Fruit fly (Drosophila melanogaster) whole organism, embryonic: ENCODE results near the gene frma.

Experiments
- Abd-B ChIP-seq: fragments of 200-800 bp; sonication (Bioruptor generic); optimal IDR thresholded peaks from 2 replicates; lab custom pipeline; 2018; ENCODE audit warnings: missing biosample characterization, mild to moderate bottlenecking, missing genetic modification characterization, moderate library complexity
- Ada2b ChIP-seq: fragments of 200-800 bp; sonication (Bioruptor generic); IDR thresholded peaks from 2 replicates; pipeline ENCODE4 v1.3.6; 2022; ENCODE audit warnings: missing biosample characterization, missing genetic modification characterization
- Atf6 ChIP-seq: fragments of 200-800 bp; sonication (Bioruptor generic); IDR thresholded peaks from 2 replicates; pipeline ENCODE4 v1.3.6; 2022; ENCODE audit warnings: missing biosample characterization, missing genetic modification characterization
- CG10267 ChIP-seq: fragments of 200-800 bp; sonication (Bioruptor generic); optimal IDR thresholded peaks from 2 replicates; lab custom pipeline; 2018; ENCODE audit warnings: missing biosample characterization, mild to moderate bottlenecking, missing genetic modification characterization, moderate library complexity
- CG10366 ChIP-seq: fragments of 200-800 bp; sonication (Bioruptor generic); IDR thresholded peaks from 2 replicates; pipeline ENCODE4 v1.3.6; 2022; ENCODE audit warnings: missing biosample characterization, missing genetic modification characterization
- CG10565 ChIP-seq: fragments of 200-800 bp; sonication (Bioruptor generic); optimal IDR thresholded peaks from 3 replicates; lab custom pipeline; 2016; ENCODE audit warnings: missing biosample characterization, mild to moderate bottlenecking, missing genetic modification characterization
- CG12155 ChIP-seq: fragments of 200-800 bp; sonication (Bioruptor generic); optimal IDR thresholded peaks from 3 replicates; lab custom pipeline; 2016; ENCODE audit warnings: missing biosample characterization, missing genetic modification characterization
- CG12236 ChIP-seq: fragments of 200-800 bp; sonication (Bioruptor generic); optimal IDR thresholded peaks from 2 replicates; lab custom pipeline; 2016; ENCODE audit warnings: missing biosample characterization, missing genetic modification characterization
- CG12391 ChIP-seq: fragments of 200-800 bp; sonication (Bioruptor generic); optimal IDR thresholded peaks from 3 replicates; lab custom pipeline; 2018; ENCODE audit warnings: missing biosample characterization, mild to moderate bottlenecking, missing genetic modification characterization, moderate library complexity
- CG17829 ChIP-seq: fragments of 200-800 bp; optimal IDR thresholded peaks from 2 replicates; lab custom pipeline; 2019; ENCODE audit warnings: missing biosample characterization, mild to moderate bottlenecking, missing genetic modification characterization, moderate library complexity
- CG2199 ChIP-seq: fragments of 200-800 bp; sonication (Bioruptor generic); IDR thresholded peaks from 3 replicates; pipeline ENCODE4 v1.3.6; 2022; ENCODE audit warnings: missing biosample characterization, missing genetic modification characterization
- CG2202 ChIP-seq: fragments of 200-800 bp; sonication (Bioruptor generic); optimal IDR thresholded peaks from 2 replicates; lab custom pipeline; 2018; ENCODE audit warnings: missing biosample characterization, mild to moderate bottlenecking, missing genetic modification characterization
- CG31441 ChIP-seq: fragments of 200-800 bp; sonication (Bioruptor generic); IDR thresholded peaks from 2 replicates; pipeline ENCODE4 v1.3.6; 2022; ENCODE audit warnings: missing biosample characterization, missing genetic modification characterization
- CG33213 ChIP-seq: fragments of 200-800 bp; sonication (Bioruptor generic); optimal IDR thresholded peaks from 3 replicates; lab custom pipeline; 2016; ENCODE audit warnings: missing biosample characterization, missing genetic modification characterization
- CG4854 ChIP-seq: fragments of 200-800 bp; sonication (Bioruptor generic); optimal IDR thresholded peaks from 2 replicates; lab custom pipeline; 2016; ENCODE audit warnings: missing biosample characterization, missing genetic modification characterization, inconsistent platforms
- CG5180 ChIP-seq: fragments of 200-800 bp; sonication (Bioruptor generic); optimal IDR thresholded peaks from 3 replicates; lab custom pipeline; 2017; ENCODE audit warnings: missing biosample characterization, missing genetic modification characterization, mild to moderate bottlenecking, moderate library complexity, missing genetic modification reagents
- CG5953 ChIP-seq: fragments of 200-800 bp; sonication (Bioruptor generic); IDR thresholded peaks from 2 replicates; pipeline ENCODE4 v1.3.6; 2022; ENCODE audit warnings: missing biosample characterization, missing genetic modification characterization
- CG6254 ChIP-seq: fragments of 200-800 bp; sonication (Bioruptor generic); optimal IDR thresholded peaks from 3 replicates; lab custom pipeline; 2017; ENCODE audit warnings: mild to moderate bottlenecking, missing biosample characterization, missing genetic modification reagents, missing genetic modification characterization
- CG8281 ChIP-seq: fragments of 200-800 bp; sonication (Bioruptor generic); optimal IDR thresholded peaks from 2 replicates; lab custom pipeline; 2018; ENCODE audit warnings: missing biosample characterization, mild to moderate bottlenecking, missing genetic modification characterization, moderate library complexity
- CG9817 ChIP-seq: fragments of 200-800 bp; sonication (Bioruptor generic); optimal IDR thresholded peaks from 2 replicates; lab custom pipeline; 2018; ENCODE audit warnings: missing biosample characterization, mild to moderate bottlenecking, missing genetic modification characterization, moderate library complexity
- CkIIα-i1 ChIP-seq: fragments of 200-800 bp; sonication (Bioruptor generic); IDR thresholded peaks from 2 replicates; pipeline ENCODE4 v1.3.6; 2022; ENCODE audit warnings: missing biosample characterization, missing genetic modification characterization
- Dip2 ChIP-seq: fragments of 200-800 bp; sonication (Bioruptor generic); IDR thresholded peaks from 2 replicates; pipeline ENCODE4 v1.3.6; 2022; ENCODE audit warnings: missing biosample characterization, missing genetic modification characterization
- Jarid2 ChIP-seq: fragments of 200-800 bp; sonication (Bioruptor generic); optimal IDR thresholded peaks from 3 replicates; lab custom pipeline; 2017; ENCODE audit warnings: mild to moderate bottlenecking, missing biosample characterization, missing genetic modification reagents, missing genetic modification characterization
- Kr ChIP-seq: fragments of 200-800 bp; sonication (Bioruptor generic); optimal IDR thresholded peaks from 2 replicates; lab custom pipeline; 2017; ENCODE audit warnings: missing biosample characterization, mild to moderate bottlenecking, missing genetic modification characterization
- Lpt ChIP-seq: fragments of >200 bp; optimal IDR thresholded peaks from 2 replicates; lab custom pipeline; 2018; ENCODE audit warnings: missing biosample characterization, missing genetic modification characterization
- MTF-1 ChIP-seq: fragments of 200-800 bp; sonication (Bioruptor generic); optimal IDR thresholded peaks from 2 replicates; lab custom pipeline; 2018; ENCODE audit warnings: missing biosample characterization, mild to moderate bottlenecking, missing genetic modification characterization, borderline replicate concordance
- Mrtf ChIP-seq: fragments of 200-800 bp; sonication (Bioruptor generic); IDR thresholded peaks from 3 replicates; pipeline ENCODE4 v1.3.6; 2022; ENCODE audit warnings: missing biosample characterization, missing genetic modification characterization
- Pdp1 ChIP-seq, 2 experiments: fragments of 200-800 bp; sonication (Bioruptor generic); optimal IDR thresholded peaks; 3 replicates each; lab custom pipeline; 2016; ENCODE audit warnings: missing biosample characterization in 2 of 2, missing genetic modification characterization in 2 of 2, mild to moderate bottlenecking in 1 of 2, moderate library complexity in 1 of 2
- Ssrp ChIP-seq: fragments of 200-800 bp; sonication (Bioruptor generic); optimal IDR thresholded peaks from 2 replicates; lab custom pipeline; 2018; ENCODE audit warnings: missing biosample characterization, mild to moderate bottlenecking, missing genetic modification characterization, moderate library complexity
- cas ChIP-seq: fragments of 200-800 bp; sonication (Bioruptor generic); IDR thresholded peaks from 2 replicates; pipeline ENCODE4 v1.3.6; 2022; ENCODE audit warnings: missing biosample characterization, missing genetic modification characterization
- chinmo ChIP-seq: fragments of 200-800 bp; sonication (Bioruptor generic); IDR thresholded peaks from 4 replicates; pipeline ENCODE4 v1.3.6; 2022; ENCODE audit warnings: missing biosample characterization, missing genetic modification characterization; ENCODE audit not compliant: partially characterized antibody
- en ChIP-seq: fragments of 200-800 bp; sonication (Bioruptor generic); optimal IDR thresholded peaks from 2 replicates; lab custom pipeline; 2016; ENCODE audit warnings: missing biosample characterization, missing genetic modification characterization
- grn ChIP-seq: fragments of 200-800 bp; sonication (Bioruptor generic); optimal IDR thresholded peaks from 3 replicates; lab custom pipeline; 2017; ENCODE audit warnings: missing biosample characterization, missing genetic modification characterization
- luna ChIP-seq: fragments of 200-800 bp; sonication (Bioruptor generic); optimal IDR thresholded peaks from 2 replicates; lab custom pipeline; 2016; ENCODE audit warnings: missing biosample characterization, missing genetic modification characterization
- mld ChIP-seq: fragments of 200-800 bp; sonication (Bioruptor generic); IDR thresholded peaks from 3 replicates; pipeline ENCODE4 v1.3.6; 2022; ENCODE audit warnings: missing biosample characterization, missing genetic modification characterization; ENCODE audit not compliant: partially characterized antibody
- nerfin-2 ChIP-seq: fragments of 200-800 bp; sonication (Bioruptor generic); IDR thresholded peaks from 2 replicates; pipeline ENCODE4 v1.3.6; 2022; ENCODE audit warnings: missing biosample characterization, missing genetic modification characterization; ENCODE audit not compliant: partially characterized antibody
- nom ChIP-seq: fragments of 200-800 bp; sonication (Bioruptor generic); optimal IDR thresholded peaks from 2 replicates; lab custom pipeline; 2017; ENCODE audit warnings: missing biosample characterization, missing genetic modification characterization, mild to moderate bottlenecking, moderate library complexity, missing genetic modification reagents
- pan ChIP-seq, 4 experiments: fragments of >200 bp in 3 of 4; fragments of 200-800 bp in 1 of 4; sonication (Bioruptor generic) in 1 of 4; optimal IDR thresholded peaks in 3 of 4; IDR thresholded peaks in 1 of 4; 2 replicates each; pipeline versions ENCODE4 v1.3.6 to Lab custom; 2017 to 2022; ENCODE audit warnings: missing biosample characterization in 2 of 4, missing genetic modification characterization in 2 of 4, mixed read lengths in 1 of 4
- row ChIP-seq: fragments of 200-800 bp; sonication (Bioruptor generic); IDR thresholded peaks from 3 replicates; pipeline ENCODE4 v1.3.6; 2022; ENCODE audit warnings: missing biosample characterization, missing genetic modification characterization
- slp2 ChIP-seq: fragments of 200-800 bp; sonication (Bioruptor generic); optimal IDR thresholded peaks from 2 replicates; lab custom pipeline; 2016; ENCODE audit warnings: missing biosample characterization, missing genetic modification characterization
- stc ChIP-seq: fragments of 200-800 bp; sonication (Bioruptor generic); IDR thresholded peaks from 2 replicates; pipeline ENCODE4 v1.3.6; 2022; ENCODE audit warnings: missing biosample characterization, missing genetic modification characterization
- tll ChIP-seq, 2 experiments: fragments of 200-800 bp in 1 of 2; fragments of >200 bp in 1 of 2; sonication (Bioruptor generic) in 1 of 2; optimal IDR thresholded peaks; 2 replicates each; lab custom pipeline; 2017 to 2019; ENCODE audit warnings: missing biosample characterization in 2 of 2, missing genetic modification characterization in 2 of 2, mild to moderate bottlenecking in 1 of 2, moderate library complexity in 1 of 2
- twi ChIP-seq: fragments of 200-800 bp; optimal IDR thresholded peaks from 2 replicates; lab custom pipeline; 2019; ENCODE audit warnings: missing biosample characterization, mild to moderate bottlenecking, missing genetic modification characterization, moderate library complexity
- wor ChIP-seq: fragments of 200-800 bp; sonication (Bioruptor generic); IDR thresholded peaks from 2 replicates; pipeline ENCODE4 v1.3.6; 2022; ENCODE audit warnings: missing biosample characterization, missing genetic modification characterization
- zfh2 ChIP-seq: fragments of 200-800 bp; sonication (Bioruptor generic); optimal IDR thresholded peaks from 2 replicates; lab custom pipeline; 2016; ENCODE audit warnings: missing biosample characterization, missing genetic modification characterization

Gene frma

dm6 chrX:5515903-5516658 is 20.2 kb upstream of the frma start, which contains the start of gene CG12730 (continued):
- TF ChIP-seq Ssrp (tag; lab: Kevin White, UChicago): no peak
- peak; percentile 28; the same call in 1 of the 2 replicates for TF ChIP-seq CG10366 (GFP tag; lab: Robert Waterston, UW)
- no peak for TF ChIP-seq CG31441 (GFP tag; lab: Robert Waterston, UW)
- no peak for TF ChIP-seq cas (GFP tag; lab: Robert Waterston, UW)
- TF ChIP-seq Lpt (GFP tag; lab: Kevin White, UChicago): no peak
- no peak for TF ChIP-seq MTF-1 (GFP tag; lab: Kevin White, UChicago)
- no peak for TF ChIP-seq CG9817
- no peak for TF ChIP-seq pan (optimal IDR thresholded peaks at IDR 0.05; lab: Kevin White, UChicago)
- peak in 1 of 2 experiments; percentile 59 for TF ChIP-seq pan (GFP tag; optimal IDR thresholded peaks at IDR 0.05 in 1 of 2, IDR thresholded peaks at IDR 0.05 in 1 of 2)
- no peak for TF ChIP-seq nerfin-2 (GFP tag; lab: Robert Waterston, UW)
- TF ChIP-seq luna (GFP tag; lab: Kevin White, UChicago): no peak
- TF ChIP-seq slp2 (GFP tag; lab: Kevin White, UChicago): no peak
- TF ChIP-seq CG10267 (tag; lab: Kevin White, UChicago): no peak
- TF ChIP-seq CG12236 (GFP tag; lab: Kevin White, UChicago): no peak
- TF ChIP-seq CG5953 (GFP tag; lab: Robert Waterston, UW): 0 out of 2 replicates have a peak, but pooled peaks have one; percentile 29
- no peak for TF ChIP-seq twi (tag; lab: Kevin White, UChicago)
- TF ChIP-seq CG17829 (tag; lab: Kevin White, UChicago): no peak
- peak; percentile 21 for TF ChIP-seq en (GFP tag; lab: Kevin White, UChicago)
- TF ChIP-seq Pdp1 (GFP tag; optimal IDR thresholded peaks at IDR 0.05; lab: Kevin White, UChicago): peak in 1 of 2 experiments; percentile 47
- TF ChIP-seq tll (GFP tag; optimal IDR thresholded peaks at IDR 0.05; lab: Kevin White, UChicago): no peak
- peak; percentile 28; the same call in 1 of the 2 replicates for TF ChIP-seq Atf6 (GFP tag; lab: Robert Waterston, UW)
- peak; percentile 27; the same call in 1 of the 3 replicates for TF ChIP-seq Mrtf (GFP tag; lab: Robert Waterston, UW)
- no peak for TF ChIP-seq grn (GFP tag; lab: Kevin White, UChicago)
- TF ChIP-seq Jarid2 (GFP tag; lab: Kevin White, UChicago): no peak
- TF ChIP-seq CG6254 (GFP tag; lab: Kevin White, UChicago): no peak
- peak; percentile 35; the same call in 1 of the 2 replicates for TF ChIP-seq stc (GFP tag; lab: Robert Waterston, UW)
- TF ChIP-seq Dip2: no peak
- TF ChIP-seq CG5180 (GFP tag; lab: Kevin White, UChicago): no peak
- TF ChIP-seq chinmo: 0 out of 4 replicates have a peak, but pooled peaks have one; percentile 22
- TF ChIP-seq Ada2b (GFP tag; lab: Robert Waterston, UW): peak; percentile 62
- no peak for TF ChIP-seq nom (GFP tag; lab: Kevin White, UChicago)
- TF ChIP-seq Abd-B: no peak
- TF ChIP-seq mld: no peak
- TF ChIP-seq CkIIα-i1 (GFP tag; lab: Robert Waterston, UW): no peak
- no peak for TF ChIP-seq Kr (GFP tag; lab: Kevin White, UChicago)
- TF ChIP-seq CG2199 (GFP tag; lab: Robert Waterston, UW): no peak
- TF ChIP-seq CG12155 (GFP tag; lab: Kevin White, UChicago): no peak
- no peak for TF ChIP-seq wor (GFP tag; lab: Robert Waterston, UW)
- TF ChIP-seq CG4854 (GFP tag; lab: Kevin White, UChicago): no peak
- TF ChIP-seq CG33213 (GFP tag; lab: Kevin White, UChicago): no peak
- no peak for TF ChIP-seq CG10565 (GFP tag; lab: Kevin White, UChicago)
- no peak for TF ChIP-seq CG2202 (tag; lab: Kevin White, UChicago)
- peak; percentile 76 for TF ChIP-seq row (GFP tag; lab: Robert Waterston, UW)
- TF ChIP-seq CG8281 (tag; lab: Kevin White, UChicago): peak; percentile 26
- TF ChIP-seq CG12391 (tag; lab: Kevin White, UChicago): no peak
- no peak for TF ChIP-seq zfh2 (GFP tag; lab: Kevin White, UChicago)
